Worm (Caenorhabditis elegans): Measurements from ENCODE around the gene fipr-20.

The fipr-20 gene

ce11 chrIII:7462295-7462694 lies at the start of gene fipr-20:
fipr-20 (minus strand) TSS chrIII:7462395.
- TF ChIP-seq mep-1 (tag; optimal IDR thresholded peaks at IDR 0.05) (no peak), snpc-4 (tag; optimal IDR thresholded peaks at IDR 0.05) (no peak), hlh-1 (tag; optimal IDR thresholded peaks at IDR 0.05) (no peak), unc-120 (tag; optimal IDR thresholded peaks at IDR 0.05; ENCODE audit: poor library complexity, severe bottlenecking) (no peak), nhr-2 (tag; optimal IDR thresholded peaks at IDR 0.05) (no peak), ces-1 (GFP tag; optimal IDR thresholded peaks at IDR 0.05) (no peak), lin-13 (tag; optimal IDR thresholded peaks at IDR 0.05) (no peak), ztf-11 (tag; optimal IDR thresholded peaks at IDR 0.05) (no peak), M03D4.4 (tag; optimal IDR thresholded peaks at IDR 0.05) (no peak), nhr-28 (tag; optimal IDR thresholded peaks at IDR 0.05) (no peak), lsy-2 (tag; optimal IDR thresholded peaks at IDR 0.05) (no peak), ceh-39 (tag; optimal IDR thresholded peaks at IDR 0.05) (no peak), cnd-1 (tag; optimal IDR thresholded peaks at IDR 0.05) (no peak), mab-5 (tag; optimal IDR thresholded peaks at IDR 0.05) (no peak), ceh-83 (GFP tag; optimal IDR thresholded peaks at IDR 0.05) (no peak), nhr-237 (tag; optimal IDR thresholded peaks at IDR 0.05) (no peak), unc-62 (GFP tag; optimal IDR thresholded peaks at IDR 0.05) (no peak), zip-8 (tag; optimal IDR thresholded peaks at IDR 0.05) (no peak), nhr-76 (tag; optimal IDR thresholded peaks at IDR 0.05) (no peak)

ce11 chrIII:7508128-7508635 lies 46.0 kb upstream of the fipr-20 start, which contains the start of gene cls-1:
cls-1 (plus strand) TSS chrIII:7508178.
- no peak for TF ChIP-seq lsy-2 (tag; optimal IDR thresholded peaks at IDR 0.05)
- TF ChIP-seq ceh-43 (GFP tag; optimal IDR thresholded peaks at IDR 0.05): no peak
- no peak for TF ChIP-seq ztf-11 (tag; optimal IDR thresholded peaks at IDR 0.05)
- TF ChIP-seq drap-1 (GFP tag; optimal IDR thresholded peaks at IDR 0.05): no peak
- no peak for TF ChIP-seq cnd-1 (tag; optimal IDR thresholded peaks at IDR 0.05)
- no peak for TF ChIP-seq nhr-28 (tag; optimal IDR thresholded peaks at IDR 0.05)
- no peak for TF ChIP-seq mls-2 (tag; optimal IDR thresholded peaks at IDR 0.05)
- no peak for TF ChIP-seq ces-1 (GFP tag; optimal IDR thresholded peaks at IDR 0.05)
- no peak for TF ChIP-seq elt-1 (tag; optimal IDR thresholded peaks at IDR 0.05; ENCODE audit: borderline replicate concordance, insufficient read depth)
- no peak for TF ChIP-seq unc-62 (GFP tag; optimal IDR thresholded peaks at IDR 0.05)
- TF ChIP-seq lin-13 (tag; optimal IDR thresholded peaks at IDR 0.05): no peak

DNA sequence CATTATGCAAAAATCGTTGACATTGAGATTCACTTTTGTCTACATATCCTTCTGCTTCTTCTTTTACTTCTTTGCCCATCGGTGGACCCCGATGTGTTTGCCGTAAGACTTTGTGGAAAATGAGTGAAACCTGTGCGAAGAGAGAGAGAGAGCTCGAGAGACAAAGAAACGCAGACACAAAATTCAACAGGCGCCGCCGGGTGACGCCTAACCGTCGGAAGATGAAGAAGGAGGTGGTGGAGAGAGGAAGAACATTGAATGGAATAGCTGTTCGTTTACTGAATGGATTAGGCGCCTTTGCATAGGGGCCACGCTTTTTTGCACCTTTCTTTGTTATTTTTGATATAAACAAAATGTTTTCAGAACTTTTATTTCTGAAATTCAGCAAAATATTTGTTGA lies 44.8 kb upstream of the fipr-20 start:
- no peak for TF ChIP-seq flh-1 (GFP tag; optimal IDR thresholded peaks at IDR 0.05)
- TF ChIP-seq hlh-1 (tag; optimal IDR thresholded peaks at IDR 0.05): peak; percentile 34

- TF ChIP-seq mab-5 (tag; optimal IDR thresholded peaks at IDR 0.05): no peak
- TF ChIP-seq ces-1 (GFP tag; optimal IDR thresholded peaks at IDR 0.05): peak; percentile 68
- no peak for TF ChIP-seq M03D4.4 (tag; optimal IDR thresholded peaks at IDR 0.05)
- TF ChIP-seq pha-4 (tag; optimal IDR thresholded peaks at IDR 0.05): peak; percentile 64
- peak; percentile 88 for TF ChIP-seq lin-13 (tag; optimal IDR thresholded peaks at IDR 0.05)
- no peak for TF ChIP-seq zip-8 (tag; optimal IDR thresholded peaks at IDR 0.05)
- TF ChIP-seq bed-3 (GFP tag; optimal IDR thresholded peaks at IDR 0.05): no peak
- no peak for TF ChIP-seq ztf-11 (tag; optimal IDR thresholded peaks at IDR 0.05)
- TF ChIP-seq snpc-4 (tag; optimal IDR thresholded peaks at IDR 0.05): no peak
- no peak for TF ChIP-seq ceh-83 (GFP tag; optimal IDR thresholded peaks at IDR 0.05)
- TF ChIP-seq nhr-12 (tag; optimal IDR thresholded peaks at IDR 0.05): no peak
- TF ChIP-seq lin-32 (GFP tag; optimal IDR thresholded peaks at IDR 0.05): no peak
- TF ChIP-seq elt-3 (tag; optimal IDR thresholded peaks at IDR 0.05): no peak
- no peak for TF ChIP-seq tbx-8 (GFP tag; optimal IDR thresholded peaks at IDR 0.05)
- TF ChIP-seq flh-1 (GFP tag; optimal IDR thresholded peaks at IDR 0.05): no peak
- TF ChIP-seq elt-1 (tag; optimal IDR thresholded peaks at IDR 0.05; ENCODE audit: borderline replicate concordance, insufficient read depth): no peak
- no peak for TF ChIP-seq unc-62 (GFP tag; optimal IDR thresholded peaks at IDR 0.05)
- TF ChIP-seq ceh-43 (GFP tag; optimal IDR thresholded peaks at IDR 0.05): peak; percentile 20
- no peak for TF ChIP-seq ham-2 (GFP tag; optimal IDR thresholded peaks at IDR 0.05)
- no peak for TF ChIP-seq sptf-1 (tag; optimal IDR thresholded peaks at IDR 0.05)
- peak; percentile 70 for TF ChIP-seq lsy-2 (tag; optimal IDR thresholded peaks at IDR 0.05)
- no peak for TF ChIP-seq nhr-2 (tag; optimal IDR thresholded peaks at IDR 0.05)
- no peak for TF ChIP-seq cnd-1 (tag; optimal IDR thresholded peaks at IDR 0.05)
- no peak for TF ChIP-seq blmp-1 (tag; optimal IDR thresholded peaks at IDR 0.05)
- TF ChIP-seq mep-1 (tag; optimal IDR thresholded peaks at IDR 0.05): peak; percentile 79
- TF ChIP-seq nhr-237 (tag; optimal IDR thresholded peaks at IDR 0.05): peak; percentile 25
Measured at ce11 chrIII:7499421-7499902, 37.3 kb upstream of the fipr-20 start, which contains the start of the genes C07H6.9 and sap-140. C07H6.9 (minus strand) TSS chrIII:7499471. sap-140 (plus strand) TSS chrIII:7499738.

Measured in whole organism, mixed stage, embryonic.